Worm (Caenorhabditis elegans) whole organism, L4 larva: ENCODE data around the gene bre-1.
A peak's percentile ranks its signal among the peaks of the same experiment; 100 is the strongest.

Experiments
- D1046.2 ChIP-seq: fragments of 200-800 bp; sonication (Bioruptor generic); IDR thresholded peaks from 2 replicates; pipeline ENCODE4 v1.3.6; 2022; ENCODE audit warnings: missing genetic modification characterization, missing compliant biosample characterization
- F26F4.8 ChIP-seq: fragments of 200-800 bp; sonication (Bioruptor generic); conservative IDR thresholded peaks from 2 replicates; pipeline ENCODE4 v1.3.6; 2022; ENCODE audit warnings: missing genetic modification characterization, missing compliant biosample characterization
- F44E2.7 ChIP-seq: fragments of 200-800 bp; sonication (Bioruptor generic); IDR thresholded peaks from 2 replicates; pipeline ENCODE4 v2.1.2; 2022; ENCODE audit warnings: missing genetic modification characterization, missing compliant biosample characterization
- T26A8.4 ChIP-seq: fragments of 200-800 bp; sonication (Bioruptor generic); IDR thresholded peaks from 2 replicates; pipeline ENCODE4 v1.3.6; 2022; ENCODE audit warnings: missing genetic modification characterization, missing compliant biosample characterization
- Y105C5A.15 ChIP-seq: fragments of 200-800 bp; sonication (Bioruptor generic); IDR thresholded peaks from 2 replicates; pipeline ENCODE4 v1.3.6; 2022; ENCODE audit warnings: missing genetic modification characterization, missing compliant biosample characterization
- Y48G9A.11 ChIP-seq: fragments of 200-800 bp; sonication (Bioruptor generic); IDR thresholded peaks from 2 replicates; pipeline ENCODE4 v1.3.6; 2022; ENCODE audit warnings: missing genetic modification reagents, missing genetic modification characterization, missing compliant biosample characterization
- Y5F2A.4 ChIP-seq: fragments of 200-800 bp; sonication (Bioruptor generic); optimal IDR thresholded peaks from 2 replicates; lab custom pipeline; 2018; ENCODE audit warnings: mild to moderate bottlenecking, missing genetic modification characterization, missing compliant biosample characterization
- ZK337.2 ChIP-seq: fragments of 200-800 bp; sonication (Bioruptor generic); IDR thresholded peaks from 2 replicates; pipeline ENCODE4 v1.3.6; 2022; ENCODE audit warnings: missing genetic modification reagents, missing genetic modification characterization, missing compliant biosample characterization
- aha-1 ChIP-seq: fragments of 150-350 bp; peaks from one replicate; lab custom pipeline; 2014; ENCODE audit warnings: missing biosample characterization, missing genetic modification characterization
- arid-1 ChIP-seq: fragments of 200-800 bp; sonication (Bioruptor generic); conservative IDR thresholded peaks from 2 replicates; pipeline ENCODE4 v1.3.6; 2022; ENCODE audit warnings: missing genetic modification reagents, missing genetic modification characterization, missing compliant biosample characterization
- ceh-20 ChIP-seq: fragments of 200-800 bp; sonication (Bioruptor generic); IDR thresholded peaks from 2 replicates; pipeline ENCODE4 v1.3.6; 2022; ENCODE audit warnings: missing genetic modification reagents, missing genetic modification characterization, missing compliant biosample characterization
- ceh-82 ChIP-seq: sonication (generic microtip); optimal IDR thresholded peaks from 2 replicates; lab custom pipeline; 2017; ENCODE audit warnings: missing biosample characterization, missing genetic modification characterization
- cey-2 ChIP-seq: sonication (generic microtip); optimal IDR thresholded peaks from 3 replicates; lab custom pipeline; 2017; ENCODE audit warnings: missing genetic modification characterization, mild to moderate bottlenecking, missing compliant biosample characterization, antibody characterized with exemption, borderline replicate concordance; ENCODE audit not compliant: insufficient read depth
- ctbp-1 ChIP-seq: fragments of 200-800 bp; sonication (Bioruptor generic); IDR thresholded peaks from 2 replicates; pipeline ENCODE4 v1.3.6; 2022; ENCODE audit warnings: missing genetic modification reagents, missing genetic modification characterization, missing compliant biosample characterization
- daf-19 ChIP-seq: fragments of 200-800 bp; sonication (Bioruptor generic); conservative IDR thresholded peaks from 2 replicates; pipeline ENCODE4 v1.3.6; 2022; ENCODE audit warnings: missing genetic modification characterization, missing compliant biosample characterization
- dmd-6 ChIP-seq: fragments of 200-800 bp; sonication (Bioruptor generic); IDR thresholded peaks from 2 replicates; pipeline ENCODE4 v1.3.6; 2022; ENCODE audit warnings: missing genetic modification reagents, missing genetic modification characterization, missing compliant biosample characterization
- duxl-1 ChIP-seq: sonication (generic microtip); optimal IDR thresholded peaks from 2 replicates; lab custom pipeline; 2016; ENCODE audit warnings: mild to moderate bottlenecking, missing genetic modification characterization, moderate library complexity, missing compliant biosample characterization; ENCODE audit not compliant: poor library complexity
- lim-7 ChIP-seq: fragments of 200-800 bp; sonication (Bioruptor generic); IDR thresholded peaks from 2 replicates; pipeline ENCODE4 v1.3.6; 2022; ENCODE audit warnings: missing genetic modification characterization, missing compliant biosample characterization
- lin-29 ChIP-seq: fragments of 200-800 bp; sonication (Bioruptor generic); IDR thresholded peaks from 2 replicates; pipeline ENCODE4 v1.3.6; 2022; ENCODE audit warnings: missing genetic modification reagents, missing genetic modification characterization, missing compliant biosample characterization
- madf-5 ChIP-seq, 2 experiments: fragments of 200-800 bp; sonication (Bioruptor generic); IDR thresholded peaks; 2 replicates each; pipeline ENCODE4 v1.3.6; 2022; ENCODE audit warnings: missing compliant biosample characterization in 2 of 2, missing genetic modification characterization in 2 of 2
- mxl-2 ChIP-seq: fragments of 200-800 bp; sonication (Bioruptor generic); conservative IDR thresholded peaks from 2 replicates; pipeline ENCODE4 v1.3.6; 2022; ENCODE audit warnings: missing genetic modification reagents, missing genetic modification characterization, missing compliant biosample characterization
- mxl-3 ChIP-seq: fragments of 200-800 bp; sonication (Bioruptor generic); optimal IDR thresholded peaks from 2 replicates; lab custom pipeline; 2018; ENCODE audit warnings: mild to moderate bottlenecking, missing genetic modification characterization, missing compliant biosample characterization
- nhr-10 ChIP-seq: fragments of 150-350 bp; optimal IDR thresholded peaks from 2 replicates; lab custom pipeline; 2014; ENCODE audit warnings: missing biosample characterization, missing genetic modification characterization
- nhr-237 ChIP-seq: sonication (generic microtip); optimal IDR thresholded peaks from 2 replicates; lab custom pipeline; 2017; ENCODE audit warnings: missing biosample characterization, missing genetic modification characterization
- nhr-25 ChIP-seq: sonication (generic microtip); optimal IDR thresholded peaks from 2 replicates; lab custom pipeline; 2017; ENCODE audit warnings: missing genetic modification characterization, mild to moderate bottlenecking, missing compliant biosample characterization, antibody characterized with exemption, moderate library complexity, borderline replicate concordance; ENCODE audit not compliant: insufficient read depth
- nhr-28 ChIP-seq: fragments of 150-350 bp; optimal IDR thresholded peaks from 2 replicates; lab custom pipeline; 2014; ENCODE audit warnings: missing biosample characterization, missing genetic modification characterization
- nhr-42 ChIP-seq: fragments of 200-800 bp; sonication (Bioruptor generic); IDR thresholded peaks from 2 replicates; pipeline ENCODE4 v1.3.6; 2022; ENCODE audit warnings: missing genetic modification characterization, missing compliant biosample characterization
- nhr-48 ChIP-seq: sonication (generic microtip); optimal IDR thresholded peaks from 2 replicates; lab custom pipeline; 2016; ENCODE audit warnings: mild to moderate bottlenecking, missing genetic modification characterization, missing compliant biosample characterization
- nhr-76 ChIP-seq: fragments of 150-350 bp; optimal IDR thresholded peaks from 2 replicates; lab custom pipeline; 2014; ENCODE audit warnings: missing biosample characterization, missing genetic modification characterization
- pha-4 ChIP-seq, 2 experiments: fragments of 150-350 bp in 1 of 2; fragments of 200-800 bp in 1 of 2; sonication (Bioruptor generic) in 1 of 2; IDR thresholded peaks in 1 of 2; optimal IDR thresholded peaks in 1 of 2; 2 replicates each; pipeline versions ENCODE4 v1.3.6 to Lab custom; 2014 to 2022; ENCODE audit warnings: missing genetic modification characterization in 2 of 2, missing genetic modification reagents in 2 of 2, missing biosample characterization in 1 of 2, missing compliant biosample characterization in 1 of 2
- rbr-2 ChIP-seq: sonication (generic microtip); optimal IDR thresholded peaks from 2 replicates; lab custom pipeline; 2016; ENCODE audit warnings: missing genotype, missing genetic modification characterization, missing compliant biosample characterization
- saeg-2 ChIP-seq: fragments of 200-800 bp; sonication (Bioruptor generic); IDR thresholded peaks from 2 replicates; pipeline ENCODE4 v1.3.6; 2022; ENCODE audit warnings: missing genetic modification reagents, missing genetic modification characterization, missing compliant biosample characterization
- set-16 ChIP-seq: fragments of 200-800 bp; sonication (Bioruptor generic); IDR thresholded peaks from 2 replicates; pipeline ENCODE4 v1.3.6; 2022; ENCODE audit warnings: missing genetic modification reagents, missing genetic modification characterization, missing compliant biosample characterization
- skn-1 ChIP-seq: fragments of 150-350 bp; optimal IDR thresholded peaks from 2 replicates; lab custom pipeline; 2014; ENCODE audit warnings: missing biosample characterization, missing genetic modification characterization
- snpc-1.2 ChIP-seq: fragments of 200-800 bp; sonication (Bioruptor generic); IDR thresholded peaks from 2 replicates; pipeline ENCODE4 v1.3.6; 2022; ENCODE audit warnings: missing genetic modification reagents, missing genetic modification characterization, missing compliant biosample characterization
- snpc-4 ChIP-seq: fragments of 150-350 bp; optimal IDR thresholded peaks from 2 replicates; lab custom pipeline; 2014; ENCODE audit warnings: missing biosample characterization, missing genetic modification characterization
- spr-1 ChIP-seq: sonication (generic microtip); optimal IDR thresholded peaks from 2 replicates; lab custom pipeline; 2016; ENCODE audit warnings: mild to moderate bottlenecking, missing genetic modification characterization, missing compliant biosample characterization
- unc-130 ChIP-seq: sonication (generic microtip); optimal IDR thresholded peaks from 2 replicates; lab custom pipeline; 2016; ENCODE audit warnings: missing genetic modification reagents, missing genetic modification characterization, missing compliant biosample characterization
- zfp-3 ChIP-seq: fragments of 200-800 bp; sonication (Bioruptor generic); conservative IDR thresholded peaks from 2 replicates; pipeline ENCODE4 v1.3.6; 2022; ENCODE audit warnings: missing genetic modification reagents, missing genetic modification characterization, missing compliant biosample characterization
- zip-2 ChIP-seq: fragments of 150-350 bp; optimal IDR thresholded peaks from 2 replicates; lab custom pipeline; 2014; ENCODE audit warnings: missing biosample characterization, missing genetic modification characterization
- ztf-11 ChIP-seq: fragments of 150-350 bp; optimal IDR thresholded peaks from 2 replicates; lab custom pipeline; 2014; ENCODE audit warnings: missing biosample characterization, missing genetic modification characterization

bre-1 gene

ce11 chrIV:8979062-8979612 lies 7.9 kb upstream of the bre-1 start:
- TF ChIP-seq ctbp-1 (peak; percentile 23; the same call in 1 of the 2 replicates), snpc-1.2 (GFP tag; lab: Robert Waterston, UW) (0 out of 2 replicates have a peak, but pooled peaks have one; percentile 24), set-16 (peak; percentile 95), ZK337.2 (GFP tag; lab: Robert Waterston, UW) (no peak)

ce11 chrIV:8979695-8980094 lies 7.4 kb upstream of the bre-1 start, which contains the start of gene col-119:
TSS of gene col-119 (minus strand) at chrIV:8979795.
- TF ChIP-seq aha-1 (tag; lab: Kevin White, UChicago) (peak; percentile 18), dmd-6 (GFP tag; lab: Robert Waterston, UW) (peak; percentile 16; the same call in 1 of the 2 replicates), nhr-76 (peak; percentile 22), nhr-237 (tag; lab: Kevin White, UChicago) (no peak), cey-2 (tag; lab: Kevin White, UChicago) (peak; percentile 38), nhr-28 (tag; lab: Kevin White, UChicago) (no peak), nhr-48 (no peak), Y105C5A.15 (no peak)

ce11 chrIV:8984566-8984965 lies 2.5 kb upstream of the bre-1 start, which contains the start of gene nstp-1:
TSS of gene nstp-1 (plus strand) at chrIV:8984866.
- TF ChIP-seq lim-7 (no peak), zip-2 (tag; lab: Kevin White, UChicago) (no peak), ceh-82 (tag; lab: Kevin White, UChicago) (no peak), arid-1 (GFP tag; lab: Robert Waterston, UW) (no peak), Y48G9A.11 (no peak), mxl-2 (GFP tag; lab: Robert Waterston, UW) (no peak), mxl-3 (GFP tag; lab: Kevin White, UChicago) (no peak), Y5F2A.4 (GFP tag; lab: Kevin White, UChicago) (no peak), ceh-20 (no peak), F44E2.7 (no peak), madf-5 (GFP tag; IDR thresholded peaks at IDR 0.05; lab: Robert Waterston, UW) (no peak), F26F4.8 (GFP tag; lab: Robert Waterston, UW) (no peak), D1046.2 (GFP tag; lab: Robert Waterston, UW) (no peak), ztf-11 (no peak), lin-29 (GFP tag; lab: Robert Waterston, UW) (no peak), rbr-2 (no peak), unc-130 (GFP tag; lab: Kevin White, UChicago) (no peak), zfp-3 (GFP tag; lab: Robert Waterston, UW) (no peak), pha-4 (GFP tag; IDR thresholded peaks at IDR 0.05; lab: Robert Waterston, UW) (no peak), pha-4 (tag; optimal IDR thresholded peaks at IDR 0.05; lab: Kevin White, UChicago) (no peak)
- TF ChIP-seq, all 104 proteins: peak for 0

ce11 chrIV:8992786-8993185 lies 5.7 kb downstream of the bre-1 start, which contains the start of gene mltn-12:
TSS of gene mltn-12 (plus strand) at chrIV:8993086.
- TF ChIP-seq saeg-2 (GFP tag; lab: Robert Waterston, UW): no peak
- TF ChIP-seq nhr-25 (tag; lab: Kevin White, UChicago): no peak
- no peak for TF ChIP-seq T26A8.4 (GFP tag; lab: Robert Waterston, UW)
- TF ChIP-seq duxl-1: no peak
- no peak for TF ChIP-seq nhr-10 (tag; lab: Kevin White, UChicago)
- no peak for TF ChIP-seq aha-1 (tag; lab: Kevin White, UChicago)
- TF ChIP-seq skn-1 (tag; lab: Kevin White, UChicago): no peak
- TF ChIP-seq nhr-42: no peak
- TF ChIP-seq spr-1 (tag; lab: Kevin White, UChicago): no peak
- no peak for TF ChIP-seq snpc-4
- TF ChIP-seq daf-19: no peak
- TF ChIP-seq nhr-76: no peak
- TF ChIP-seq lim-7: no peak
